Worm (Caenorhabditis elegans): Measurements from ENCODE around the gene efr-3.
A peak's percentile ranks its signal among the peaks of the same experiment; 100 is the strongest.

Gene efr-3

DNA sequence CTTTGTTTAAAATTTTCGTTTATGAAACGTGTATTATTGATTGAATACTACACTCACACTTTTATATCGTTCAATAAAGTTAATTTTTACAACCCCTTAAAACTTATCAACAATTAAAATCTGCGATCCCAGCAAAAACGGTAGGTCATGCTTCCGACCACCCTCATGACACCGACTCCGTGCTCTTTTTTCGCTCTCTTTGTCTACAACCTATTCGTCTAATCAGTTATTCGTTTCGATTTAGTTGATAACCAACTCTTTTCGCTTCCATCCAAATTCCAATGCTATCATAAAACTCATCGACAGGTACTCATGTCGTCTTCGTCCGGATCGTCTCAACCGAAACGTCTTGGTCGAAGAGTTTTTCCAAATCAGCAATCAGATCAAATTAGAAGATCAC is 37.9 kb downstream of the efr-3 start, which contains the start of gene F13H8.1:
Gene F13H8.1, plus strand, starts transcription at position 311 of the 400 bp plus-strand sequence.
- TF ChIP-seq lin-35 (GFP tag; optimal IDR thresholded peaks at IDR 0.05) (peak in 1 of 2 experiments; percentile 8), zag-1 (tag; optimal IDR thresholded peaks at IDR 0.05) (no peak), elt-2 (tag; optimal IDR thresholded peaks at IDR 0.05) (peak; percentile 54), pqm-1 (tag; optimal IDR thresholded peaks at IDR 0.05) (peak; percentile 29)

DNA sequence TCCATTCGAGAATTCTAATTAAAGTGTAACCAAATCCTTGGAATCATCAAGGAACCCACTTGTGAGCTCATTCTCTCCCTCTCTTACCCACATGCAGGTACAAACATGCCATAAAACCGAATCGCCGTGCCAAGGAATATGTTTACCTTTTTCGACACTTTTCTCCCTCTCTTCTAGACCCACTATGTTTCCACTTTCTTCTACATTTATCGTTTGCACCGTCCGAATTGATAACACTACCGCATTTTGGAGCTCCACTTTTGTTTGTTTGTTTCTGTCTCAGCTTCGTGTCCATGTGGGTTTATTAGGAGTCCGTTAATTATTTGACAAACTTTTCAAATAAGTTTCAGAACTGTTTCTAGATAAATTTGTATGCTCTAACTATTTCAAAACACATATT is 39.1 kb downstream of the efr-3 start:
- TF ChIP-seq fkh-10 (GFP tag; optimal IDR thresholded peaks at IDR 0.05) (no peak), elt-2 (tag; optimal IDR thresholded peaks at IDR 0.05) (peak; percentile 38)

ce11 chrII:6281002-6281401 is 40.0 kb downstream of the efr-3 start, which contains the start of gene scly-1:
Gene scly-1 (minus strand): TSS chrII:6281102.
- TF ChIP-seq lir-3 (tag; optimal IDR thresholded peaks at IDR 0.05; ENCODE audit: poor library complexity) (no peak), efl-1 (optimal IDR thresholded peaks at IDR 0.05) (no peak), efl-1 (GFP tag; optimal IDR thresholded peaks at IDR 0.05 in 1 of 2) (peak in 1 of 2 experiments; percentile 87)

DNA sequence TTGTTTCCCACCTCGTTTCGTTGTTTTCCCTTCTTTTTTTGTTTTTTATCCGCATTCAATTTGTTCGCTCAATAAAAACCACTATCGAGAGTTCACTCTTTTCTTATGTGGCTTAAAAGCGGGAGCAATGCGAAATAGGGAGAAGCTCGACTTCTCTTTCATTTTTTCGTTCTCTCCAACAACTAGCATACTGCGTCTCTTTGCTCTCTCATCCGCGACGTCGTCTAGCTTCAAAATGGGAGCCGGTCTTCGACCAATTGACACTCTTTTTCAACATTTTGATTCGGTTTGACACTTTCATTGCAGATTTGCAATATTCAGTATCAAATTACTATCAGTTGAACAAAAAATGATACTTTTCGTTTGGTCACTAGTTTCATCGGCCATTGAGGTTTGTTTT is 47.0 kb downstream of the efr-3 start, which contains the start of gene bpl-1:
Gene bpl-1, plus strand, starts transcription at position 301 of the 400 bp plus-strand sequence.
- TF ChIP-seq lin-14 (GFP tag; optimal IDR thresholded peaks at IDR 0.05), result peak; percentile 28
- peak in 1 of 3 experiments; percentile 2 for TF ChIP-seq ceh-82 (tag; optimal IDR thresholded peaks at IDR 0.05)
- TF ChIP-seq dpl-1 (GFP tag; optimal IDR thresholded peaks at IDR 0.05), result peak in 1 of 3 experiments; percentile 10
- TF ChIP-seq efl-1 (optimal IDR thresholded peaks at IDR 0.05), result peak; percentile 3 to 9
- TF ChIP-seq efl-1 (GFP tag; optimal IDR thresholded peaks at IDR 0.05 in 1 of 2), result no peak
- no peak for TF ChIP-seq tlp-1 (tag; optimal IDR thresholded peaks at IDR 0.05)
- peak in 1 of 2 experiments; percentile 1 for TF ChIP-seq lsy-2 (tag; optimal IDR thresholded peaks at IDR 0.05)

DNA sequence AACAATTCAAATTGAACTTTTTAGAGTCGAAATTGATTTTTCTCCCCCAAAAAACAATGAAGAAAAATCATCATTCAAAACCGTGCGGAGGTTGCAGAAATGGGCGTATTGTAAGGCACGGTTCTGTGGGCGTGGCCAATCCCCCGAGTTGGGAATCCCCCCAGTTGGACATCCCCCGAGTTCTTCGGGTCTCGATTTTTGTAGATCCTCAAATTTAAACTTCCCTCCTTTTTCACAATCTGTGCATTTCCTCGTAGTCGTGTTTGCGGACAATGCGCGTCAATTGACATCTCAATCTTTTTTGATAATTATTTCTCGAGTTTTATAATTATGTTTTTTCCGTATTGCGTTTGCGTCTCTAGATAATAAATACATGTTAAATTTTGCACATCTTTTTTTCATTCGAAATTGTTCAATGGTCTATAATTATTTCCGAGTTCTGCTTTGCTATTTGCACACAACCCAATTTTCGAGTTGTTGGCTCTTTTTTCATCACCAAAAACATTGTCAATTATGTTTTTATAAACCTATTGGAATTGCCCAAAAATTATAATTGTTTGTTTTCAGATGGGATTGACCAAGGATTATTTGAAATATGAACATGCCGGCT is 51.0 kb downstream of the efr-3 start, which contains the start of gene F13H8.2:
Gene F13H8.2, plus strand, starts transcription at position 560 of the 610 bp plus-strand sequence.
- TF ChIP-seq alr-1 (tag; optimal IDR thresholded peaks at IDR 0.05; ENCODE audit: borderline replicate concordance), result no peak
- TF ChIP-seq fkh-10 (GFP tag; optimal IDR thresholded peaks at IDR 0.05), result peak; percentile 20
- peak; percentile 89 for TF ChIP-seq nhr-19 (GFP tag; conservative IDR thresholded peaks at IDR 0.05)
- no peak for TF ChIP-seq lin-39 (tag; optimal IDR thresholded peaks at IDR 0.05)
- peak; percentile 90 for TF ChIP-seq nhr-71 (tag; optimal IDR thresholded peaks at IDR 0.05)
- TF ChIP-seq skn-1 (tag; optimal IDR thresholded peaks at IDR 0.05), result peak; percentile 44
- TF ChIP-seq aha-1 (tag; optimal IDR thresholded peaks at IDR 0.05), result no peak
- peak; percentile 58 for TF ChIP-seq C04F5.9 (tag; optimal IDR thresholded peaks at IDR 0.05)
- no peak for TF ChIP-seq nhr-28 (tag; optimal IDR thresholded peaks at IDR 0.05)
- TF ChIP-seq zip-4 (GFP tag; optimal IDR thresholded peaks at IDR 0.05), result peak; percentile 54
- TF ChIP-seq egl-13 (tag; optimal IDR thresholded peaks at IDR 0.05), result peak; percentile 81
- peak; percentile 62 for TF ChIP-seq nhr-77 (tag; optimal IDR thresholded peaks at IDR 0.05)
- TF ChIP-seq ceh-63 (GFP tag; optimal IDR thresholded peaks at IDR 0.05), result no peak
- TF ChIP-seq pqm-1 (tag; optimal IDR thresholded peaks at IDR 0.05), result no peak
- TF ChIP-seq unc-62 (GFP tag; optimal IDR thresholded peaks at IDR 0.05), result no peak
- TF ChIP-seq ets-5 (GFP tag; IDR thresholded peaks at IDR 0.05), result no peak
- peak; percentile 96 to 98 for TF ChIP-seq lin-35 (GFP tag; optimal IDR thresholded peaks at IDR 0.05)
- TF ChIP-seq rnt-1 (tag; optimal IDR thresholded peaks at IDR 0.05), result peak; percentile 88
- TF ChIP-seq egl-27 (tag; optimal IDR thresholded peaks at IDR 0.05), result no peak
- TF ChIP-seq dsc-1 (tag; optimal IDR thresholded peaks at IDR 0.05), result peak; percentile 82
- no peak for TF ChIP-seq ceh-90 (tag; optimal IDR thresholded peaks at IDR 0.05)
- TF ChIP-seq lir-3 (tag; optimal IDR thresholded peaks at IDR 0.05; ENCODE audit: poor library complexity), result peak; percentile 72
- no peak for TF ChIP-seq tlp-1 (tag; optimal IDR thresholded peaks at IDR 0.05)
- peak in 2 of 6 experiments; percentile 55 for TF ChIP-seq elt-3 (tag; optimal IDR thresholded peaks at IDR 0.05)
- peak; percentile 44 for TF ChIP-seq snpc-4 (tag; optimal IDR thresholded peaks at IDR 0.05)
- TF ChIP-seq C34B4.2 (tag; optimal IDR thresholded peaks at IDR 0.05), result no peak
- peak; percentile 25 for TF ChIP-seq sox-4 (tag; optimal IDR thresholded peaks at IDR 0.05)
- peak; percentile 56 for TF ChIP-seq lin-13 (GFP tag; optimal IDR thresholded peaks at IDR 0.05)
- peak; percentile 83 for TF ChIP-seq ceh-8 (GFP tag; optimal IDR thresholded peaks at IDR 0.05)
- no peak for TF ChIP-seq hlh-17 (GFP tag; optimal IDR thresholded peaks at IDR 0.05; ENCODE audit: borderline replicate concordance)
- peak; percentile 63 for TF ChIP-seq aly-2 (tag; optimal IDR thresholded peaks at IDR 0.05)
- TF ChIP-seq nhr-237 (tag; optimal IDR thresholded peaks at IDR 0.05), result no peak
- peak; percentile 57 for TF ChIP-seq jun-1 (tag; optimal IDR thresholded peaks at IDR 0.05)
- TF ChIP-seq nhr-84 (tag; optimal IDR thresholded peaks at IDR 0.05), result no peak

All from whole organism, L1 larva.